Fruit fly (Drosophila melanogaster) whole organism, embryonic: ENCODE measurements around the gene CG2614.
A peak's percentile ranks its signal among the peaks of the same experiment; 100 is the strongest.

ENCODE experiments used
- CG10462 ChIP-seq: fragments of 200-800 bp; sonication (Bioruptor generic); optimal IDR thresholded peaks from 2 replicates; lab custom pipeline; 2016; ENCODE audit warnings: missing biosample characterization, missing genetic modification characterization
- CG13123 ChIP-seq: fragments of 200-800 bp; sonication (Bioruptor generic); optimal IDR thresholded peaks from 2 replicates; lab custom pipeline; 2016; ENCODE audit warnings: missing biosample characterization, missing genetic modification characterization
- Deaf1 ChIP-seq: fragments of 200-800 bp; optimal IDR thresholded peaks from 3 replicates; lab custom pipeline; 2019; ENCODE audit warnings: missing biosample characterization, mild to moderate bottlenecking, missing genetic modification characterization, moderate library complexity
- Doc3 ChIP-seq: fragments of 200-800 bp; sonication (Bioruptor generic); IDR thresholded peaks from 3 replicates; pipeline ENCODE4 v1.3.6; 2022; ENCODE audit warnings: missing biosample characterization, missing genetic modification characterization; ENCODE audit not compliant: partially characterized antibody
- ase ChIP-seq: fragments of 200-800 bp; sonication (Bioruptor generic); IDR thresholded peaks from 3 replicates; pipeline ENCODE4 v1.3.6; 2022; ENCODE audit warnings: missing biosample characterization, missing genetic modification characterization
- ci ChIP-seq: fragments of 200-800 bp; sonication (Bioruptor generic); IDR thresholded peaks from 3 replicates; pipeline ENCODE4 v1.3.6; 2022; ENCODE audit warnings: missing biosample characterization, missing genetic modification characterization
- kay ChIP-seq: fragments of 200-800 bp; sonication (Bioruptor generic); optimal IDR thresholded peaks from 2 replicates; lab custom pipeline; 2016; ENCODE audit warnings: missing biosample characterization, missing genetic modification characterization
- nerfin-2 ChIP-seq: fragments of 200-800 bp; sonication (Bioruptor generic); IDR thresholded peaks from 2 replicates; pipeline ENCODE4 v1.3.6; 2022; ENCODE audit warnings: missing biosample characterization, missing genetic modification characterization; ENCODE audit not compliant: partially characterized antibody
- seq ChIP-seq: fragments of 200-800 bp; sonication (Bioruptor generic); IDR thresholded peaks from 2 replicates; pipeline ENCODE4 v1.3.6; 2022; ENCODE audit warnings: missing biosample characterization, missing genetic modification characterization
- sqz ChIP-seq: fragments of 200-800 bp; sonication (Bioruptor generic); optimal IDR thresholded peaks from 3 replicates; lab custom pipeline; 2018; ENCODE audit warnings: missing biosample characterization, mild to moderate bottlenecking, missing genetic modification characterization
- ssp ChIP-seq: fragments of 200-800 bp; sonication (Bioruptor generic); IDR thresholded peaks from 2 replicates; pipeline ENCODE4 v1.3.6; 2022; ENCODE audit warnings: missing biosample characterization, missing genetic modification characterization

DNA sequence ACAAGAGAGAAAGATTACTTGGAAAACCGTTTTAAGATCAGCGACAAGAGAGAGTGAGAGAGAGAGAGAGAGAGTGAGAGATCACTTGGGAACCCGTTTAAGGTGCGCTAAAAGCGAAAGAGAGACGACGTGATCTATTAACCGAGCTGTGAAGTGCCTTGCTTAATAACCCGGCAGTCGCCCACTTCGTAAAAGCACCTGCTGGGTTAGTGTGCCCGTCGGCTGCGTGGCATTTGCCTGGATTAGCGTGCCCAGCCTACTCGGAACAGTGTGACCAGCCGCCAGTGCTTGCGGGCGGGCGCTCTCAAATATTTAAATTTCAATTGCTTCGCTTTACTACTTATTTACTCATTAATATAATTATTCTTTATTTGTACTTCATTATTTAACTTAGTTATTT, 17.8 kb upstream of the CG2614 start:
- TF ChIP-seq Doc3 (GFP tag; lab: Robert Waterston, UW) (no peak), ssp (GFP tag; lab: Robert Waterston, UW) (no peak), CG10462 (no peak), ase (no peak), Deaf1 (tag; lab: Kevin White, UChicago) (peak; percentile 77), kay (GFP tag; lab: Kevin White, UChicago) (no peak), CG13123 (GFP tag; lab: Kevin White, UChicago) (no peak), seq (GFP tag; lab: Robert Waterston, UW) (no peak), ci (GFP tag; lab: Robert Waterston, UW) (peak; percentile 43; the same call in 1 of the 3 replicates), sqz (GFP tag; lab: Kevin White, UChicago) (no peak), nerfin-2 (GFP tag; lab: Robert Waterston, UW) (no peak)
